Worm (Caenorhabditis elegans) whole organism, mixed stage, embryonic: ENCODE results near the gene Y39A3B.1.

Source experiments
- nhr-12 ChIP-seq: fragments of 150-350 bp; optimal IDR thresholded peaks from 2 replicates; lab custom pipeline; 2014; ENCODE audit warnings: missing biosample characterization, missing genetic modification characterization
- nhr-28 ChIP-seq: fragments of 150-350 bp; optimal IDR thresholded peaks from 2 replicates; lab custom pipeline; 2014; ENCODE audit warnings: missing biosample characterization, missing genetic modification characterization

ce11 chrIII:1982597-1983244, 23.1 kb upstream of the Y39A3B.1 start, which contains the start of gene srd-66:
- TF ChIP-seq nhr-28 (tag; lab: Kevin White, UChicago) (no peak), nhr-12 (tag; lab: Kevin White, UChicago) (no peak)
